Worm (Caenorhabditis elegans) whole organism, mixed stage, embryonic: ENCODE data around the gene B0222.15.

Experiments
- M03D4.4 ChIP-seq: sonication (generic microtip); optimal IDR thresholded peaks from 2 replicates; lab custom pipeline; 2017; ENCODE audit warnings: mild to moderate bottlenecking, missing genetic modification characterization, missing compliant biosample characterization
- bed-3 ChIP-seq: fragments of 200-800 bp; sonication (Bioruptor generic); optimal IDR thresholded peaks from 3 replicates; lab custom pipeline; 2018; ENCODE audit warnings: mild to moderate bottlenecking, missing genetic modification characterization, moderate library complexity, missing compliant biosample characterization
- blmp-1 ChIP-seq: fragments of 150-350 bp; optimal IDR thresholded peaks from 2 replicates; lab custom pipeline; 2014; ENCODE audit warnings: missing biosample characterization, missing genetic modification characterization
- ceh-39 ChIP-seq: fragments of 150-350 bp; optimal IDR thresholded peaks from 2 replicates; lab custom pipeline; 2014; ENCODE audit warnings: missing biosample characterization, missing genetic modification characterization
- ceh-43 ChIP-seq: fragments of 200-800 bp; sonication (Bioruptor generic); optimal IDR thresholded peaks from 2 replicates; lab custom pipeline; 2018; ENCODE audit warnings: mild to moderate bottlenecking, missing genetic modification characterization, moderate library complexity, missing compliant biosample characterization
- ceh-83 ChIP-seq: fragments of 200-800 bp; sonication (Bioruptor generic); optimal IDR thresholded peaks from 2 replicates; lab custom pipeline; 2018; ENCODE audit warnings: mild to moderate bottlenecking, missing genetic modification characterization, missing compliant biosample characterization
- ces-1 ChIP-seq: fragments of 150-350 bp; optimal IDR thresholded peaks from 2 replicates; lab custom pipeline; 2014; ENCODE audit warnings: missing biosample characterization, missing genetic modification reagents, missing genetic modification characterization
- cnd-1 ChIP-seq: fragments of 200-800 bp; sonication (Bioruptor generic); optimal IDR thresholded peaks from 2 replicates; lab custom pipeline; 2018; ENCODE audit warnings: mild to moderate bottlenecking, missing genetic modification characterization, missing compliant biosample characterization
- drap-1 ChIP-seq: fragments of 200-800 bp; sonication (Bioruptor generic); optimal IDR thresholded peaks from 3 replicates; lab custom pipeline; 2018; ENCODE audit warnings: mild to moderate bottlenecking, missing genetic modification characterization, missing compliant biosample characterization
- elt-1 ChIP-seq: sonication (generic microtip); optimal IDR thresholded peaks from 2 replicates; lab custom pipeline; 2017; ENCODE audit warnings: missing genetic modification characterization, mild to moderate bottlenecking, missing compliant biosample characterization, antibody characterized with exemption, moderate library complexity, borderline replicate concordance; ENCODE audit not compliant: insufficient read depth
- elt-3 ChIP-seq: fragments of 150-350 bp; optimal IDR thresholded peaks from 2 replicates; lab custom pipeline; 2014; ENCODE audit warnings: missing biosample characterization, missing genetic modification characterization
- flh-1 ChIP-seq: fragments of 200-800 bp; sonication (Bioruptor generic); optimal IDR thresholded peaks from 2 replicates; lab custom pipeline; 2018; ENCODE audit warnings: mild to moderate bottlenecking, missing genetic modification characterization, moderate library complexity, missing compliant biosample characterization
- ham-2 ChIP-seq: fragments of 200-800 bp; sonication (Bioruptor generic); optimal IDR thresholded peaks from 2 replicates; lab custom pipeline; 2018; ENCODE audit warnings: mild to moderate bottlenecking, missing genetic modification characterization, missing compliant biosample characterization
- hlh-1 ChIP-seq: fragments of 150-350 bp; optimal IDR thresholded peaks from 2 replicates; lab custom pipeline; 2014; ENCODE audit warnings: missing biosample characterization, missing genetic modification reagents, missing genetic modification characterization
- lin-13 ChIP-seq: fragments of 150-350 bp; optimal IDR thresholded peaks from 2 replicates; lab custom pipeline; 2014; ENCODE audit warnings: missing biosample characterization, missing genetic modification characterization
- lin-32 ChIP-seq: fragments of 200-800 bp; sonication (Bioruptor generic); optimal IDR thresholded peaks from 2 replicates; lab custom pipeline; 2018; ENCODE audit warnings: mild to moderate bottlenecking, missing genetic modification characterization, missing compliant biosample characterization
- lsy-2 ChIP-seq: fragments of 150-350 bp; optimal IDR thresholded peaks from 2 replicates; lab custom pipeline; 2014; ENCODE audit warnings: missing biosample characterization, missing genetic modification characterization
- mab-5 ChIP-seq: fragments of 150-350 bp; optimal IDR thresholded peaks from 2 replicates; lab custom pipeline; 2014; ENCODE audit warnings: missing biosample characterization, missing genetic modification characterization
- mep-1 ChIP-seq: fragments of 150-350 bp; optimal IDR thresholded peaks from 2 replicates; lab custom pipeline; 2017; ENCODE audit warnings: missing biosample characterization, missing genetic modification reagents, missing genetic modification characterization, inconsistent platforms
- mls-2 ChIP-seq: sonication (generic microtip); optimal IDR thresholded peaks from 2 replicates; lab custom pipeline; 2016; ENCODE audit warnings: mild to moderate bottlenecking, missing genetic modification characterization, moderate library complexity, missing compliant biosample characterization
- nhr-12 ChIP-seq: fragments of 150-350 bp; optimal IDR thresholded peaks from 2 replicates; lab custom pipeline; 2014; ENCODE audit warnings: missing biosample characterization, missing genetic modification characterization
- nhr-2 ChIP-seq: fragments of 150-350 bp; optimal IDR thresholded peaks from 2 replicates; lab custom pipeline; 2014; ENCODE audit warnings: missing biosample characterization, missing genetic modification characterization
- nhr-237 ChIP-seq: fragments of 150-350 bp; optimal IDR thresholded peaks from 2 replicates; lab custom pipeline; 2014; ENCODE audit warnings: missing biosample characterization, missing genetic modification characterization
- nhr-28 ChIP-seq: fragments of 150-350 bp; optimal IDR thresholded peaks from 2 replicates; lab custom pipeline; 2014; ENCODE audit warnings: missing biosample characterization, missing genetic modification characterization
- nhr-76 ChIP-seq: sonication (generic microtip); optimal IDR thresholded peaks from 2 replicates; lab custom pipeline; 2017; ENCODE audit warnings: missing biosample characterization, missing genetic modification characterization
- pha-4 ChIP-seq: fragments of 150-350 bp; optimal IDR thresholded peaks from 2 replicates; lab custom pipeline; 2018; ENCODE audit warnings: missing biosample characterization, missing genetic modification reagents, missing genetic modification characterization
- sem-2 ChIP-seq: fragments of 200-800 bp; sonication (Bioruptor generic); optimal IDR thresholded peaks from 2 replicates; lab custom pipeline; 2018; ENCODE audit warnings: mild to moderate bottlenecking, missing genetic modification characterization, missing compliant biosample characterization
- snpc-4 ChIP-seq: fragments of 150-350 bp; optimal IDR thresholded peaks from 2 replicates; lab custom pipeline; 2014; ENCODE audit warnings: missing biosample characterization, missing genetic modification characterization
- tbx-8 ChIP-seq: fragments of 200-800 bp; sonication (Bioruptor generic); optimal IDR thresholded peaks from 2 replicates; lab custom pipeline; 2018; ENCODE audit warnings: mild to moderate bottlenecking, missing genetic modification characterization, moderate library complexity, missing compliant biosample characterization
- unc-120 ChIP-seq: sonication (generic microtip); optimal IDR thresholded peaks from 2 replicates; lab custom pipeline; 2017; ENCODE audit warnings: missing genetic modification characterization, missing compliant biosample characterization; ENCODE audit not compliant: poor library complexity, severe bottlenecking
- unc-62 ChIP-seq: fragments of 150-350 bp; optimal IDR thresholded peaks from 2 replicates; lab custom pipeline; 2014; ENCODE audit warnings: missing biosample characterization, missing genetic modification reagents, missing genetic modification characterization
- zip-8 ChIP-seq: fragments of 150-350 bp; optimal IDR thresholded peaks from 2 replicates; lab custom pipeline; 2014; ENCODE audit warnings: missing biosample characterization, missing genetic modification characterization
- ztf-11 ChIP-seq: fragments of 150-350 bp; optimal IDR thresholded peaks from 2 replicates; lab custom pipeline; 2014; ENCODE audit warnings: missing biosample characterization, missing genetic modification characterization

The B0222.15 gene

ce11 chrV:9156679-9157078 is at the start of gene B0222.15:
TSS of gene B0222.15 (minus strand) at chrV:9156779.
- TF ChIP-seq lin-32 (GFP tag; lab: Kevin White, UChicago): no peak
- no peak for TF ChIP-seq sem-2 (GFP tag; lab: Kevin White, UChicago)
- TF ChIP-seq mep-1 (tag; lab: Kevin White, UChicago): no peak
- TF ChIP-seq ceh-83: no peak
- TF ChIP-seq drap-1 (GFP tag; lab: Kevin White, UChicago): no peak
- no peak for TF ChIP-seq pha-4 (tag; lab: Kevin White, UChicago)
- TF ChIP-seq unc-62 (GFP tag; lab: Kevin White, UChicago): no peak
- TF ChIP-seq ztf-11 (tag; lab: Kevin White, UChicago): no peak

DNA sequence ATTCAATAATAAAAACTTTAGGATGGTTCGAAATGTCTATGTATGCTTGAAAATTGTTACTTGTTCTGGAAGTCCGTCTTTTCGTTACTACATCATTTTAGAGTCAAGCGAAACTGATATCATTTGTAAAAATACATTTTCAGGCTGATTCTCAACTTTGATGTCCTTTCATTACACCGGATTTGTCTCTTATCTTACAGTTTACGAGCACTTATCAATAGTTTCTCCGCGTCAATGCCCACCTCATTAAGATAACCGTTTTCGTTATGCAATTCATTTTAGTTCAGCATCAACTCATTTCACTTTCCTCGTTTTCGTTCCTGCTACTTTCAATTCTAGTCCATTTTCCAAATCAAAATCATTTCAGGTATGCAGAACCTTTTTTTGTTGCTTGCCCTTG is 46.1 kb upstream of the B0222.15 start, which contains the start of gene asp-2:
asp-2 (plus strand) TSS at position 368 of the 400 bp plus-strand sequence.
- TF ChIP-seq M03D4.4 (tag; lab: Kevin White, UChicago) (no peak), mep-1 (tag; lab: Kevin White, UChicago) (no peak), unc-62 (GFP tag; lab: Kevin White, UChicago) (no peak), lin-13 (tag; lab: Kevin White, UChicago) (no peak), bed-3 (GFP tag; lab: Kevin White, UChicago) (no peak), elt-1 (tag; lab: Kevin White, UChicago) (no peak), nhr-237 (tag; lab: Kevin White, UChicago) (no peak), ztf-11 (tag; lab: Kevin White, UChicago) (no peak), cnd-1 (tag; lab: Kevin White, UChicago) (no peak), sem-2 (GFP tag; lab: Kevin White, UChicago) (no peak), mab-5 (no peak), tbx-8 (GFP tag; lab: Kevin White, UChicago) (no peak), snpc-4 (tag; lab: Kevin White, UChicago) (no peak), mls-2 (no peak), flh-1 (no peak), ces-1 (GFP tag; lab: Kevin White, UChicago) (no peak), ceh-43 (GFP tag; lab: Kevin White, UChicago) (no peak)

DNA sequence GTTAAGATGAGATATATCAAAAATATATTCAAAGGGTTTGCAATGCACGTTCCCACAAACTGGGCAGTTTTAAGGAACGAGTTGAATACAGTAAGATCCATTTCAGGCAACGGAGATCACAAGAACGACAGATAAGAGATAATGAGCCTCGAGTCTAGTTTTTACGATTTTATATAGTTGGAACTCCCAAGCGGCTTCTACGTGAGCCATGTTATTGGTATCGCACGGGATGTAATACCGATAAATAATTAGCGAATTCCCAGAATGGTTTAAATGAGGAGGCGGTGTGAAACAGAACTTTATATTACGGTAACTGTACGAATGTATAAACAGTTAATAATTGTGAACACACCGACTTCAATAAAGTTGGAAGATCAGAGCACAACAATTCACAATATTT is 42.3 kb upstream of the B0222.15 start, which contains the start of gene str-177:
str-177 (minus strand) TSS at position 101 of the 400 bp plus-strand sequence.
- TF ChIP-seq nhr-28 (tag; lab: Kevin White, UChicago): no peak
- no peak for TF ChIP-seq cnd-1 (tag; lab: Kevin White, UChicago)
- no peak for TF ChIP-seq M03D4.4 (tag; lab: Kevin White, UChicago)
- TF ChIP-seq ham-2: no peak
- TF ChIP-seq lsy-2: no peak
- no peak for TF ChIP-seq nhr-2 (tag; lab: Kevin White, UChicago)
- no peak for TF ChIP-seq tbx-8 (GFP tag; lab: Kevin White, UChicago)
- TF ChIP-seq mls-2: no peak
- no peak for TF ChIP-seq ceh-43 (GFP tag; lab: Kevin White, UChicago)
- TF ChIP-seq pha-4 (tag; lab: Kevin White, UChicago): no peak
- no peak for TF ChIP-seq unc-120 (tag; lab: Kevin White, UChicago)
- no peak for TF ChIP-seq snpc-4 (tag; lab: Kevin White, UChicago)
- no peak for TF ChIP-seq nhr-237 (tag; lab: Kevin White, UChicago)
- no peak for TF ChIP-seq flh-1
- no peak for TF ChIP-seq hlh-1 (tag; lab: Kevin White, UChicago)
- TF ChIP-seq nhr-76 (tag; lab: Kevin White, UChicago): no peak
- TF ChIP-seq bed-3 (GFP tag; lab: Kevin White, UChicago): no peak
- TF ChIP-seq ztf-11 (tag; lab: Kevin White, UChicago): no peak

ce11 chrV:9197121-9197520 is 40.5 kb upstream of the B0222.15 start, which contains the start of gene C24B5.4:
TSS of gene C24B5.4 (minus strand) at chrV:9197326.
- TF ChIP-seq blmp-1 (tag; lab: Kevin White, UChicago) (no peak), M03D4.4 (tag; lab: Kevin White, UChicago) (no peak), elt-1 (tag; lab: Kevin White, UChicago) (no peak), nhr-12 (tag; lab: Kevin White, UChicago) (no peak), ceh-83 (no peak), elt-3 (tag; lab: Kevin White, UChicago) (no peak), ceh-43 (GFP tag; lab: Kevin White, UChicago) (no peak), zip-8 (no peak), ceh-39 (tag; lab: Kevin White, UChicago) (no peak), ces-1 (GFP tag; lab: Kevin White, UChicago) (no peak), bed-3 (GFP tag; lab: Kevin White, UChicago) (no peak), nhr-28 (tag; lab: Kevin White, UChicago) (no peak), snpc-4 (tag; lab: Kevin White, UChicago) (no peak), nhr-76 (tag; lab: Kevin White, UChicago) (no peak), nhr-2 (tag; lab: Kevin White, UChicago) (no peak)
